Fruit fly (Drosophila melanogaster): ENCODE measurements around the gene CG15468.
A peak's percentile ranks its signal among the peaks of the same experiment; 100 is the strongest.

The CG15468 gene

DNA sequence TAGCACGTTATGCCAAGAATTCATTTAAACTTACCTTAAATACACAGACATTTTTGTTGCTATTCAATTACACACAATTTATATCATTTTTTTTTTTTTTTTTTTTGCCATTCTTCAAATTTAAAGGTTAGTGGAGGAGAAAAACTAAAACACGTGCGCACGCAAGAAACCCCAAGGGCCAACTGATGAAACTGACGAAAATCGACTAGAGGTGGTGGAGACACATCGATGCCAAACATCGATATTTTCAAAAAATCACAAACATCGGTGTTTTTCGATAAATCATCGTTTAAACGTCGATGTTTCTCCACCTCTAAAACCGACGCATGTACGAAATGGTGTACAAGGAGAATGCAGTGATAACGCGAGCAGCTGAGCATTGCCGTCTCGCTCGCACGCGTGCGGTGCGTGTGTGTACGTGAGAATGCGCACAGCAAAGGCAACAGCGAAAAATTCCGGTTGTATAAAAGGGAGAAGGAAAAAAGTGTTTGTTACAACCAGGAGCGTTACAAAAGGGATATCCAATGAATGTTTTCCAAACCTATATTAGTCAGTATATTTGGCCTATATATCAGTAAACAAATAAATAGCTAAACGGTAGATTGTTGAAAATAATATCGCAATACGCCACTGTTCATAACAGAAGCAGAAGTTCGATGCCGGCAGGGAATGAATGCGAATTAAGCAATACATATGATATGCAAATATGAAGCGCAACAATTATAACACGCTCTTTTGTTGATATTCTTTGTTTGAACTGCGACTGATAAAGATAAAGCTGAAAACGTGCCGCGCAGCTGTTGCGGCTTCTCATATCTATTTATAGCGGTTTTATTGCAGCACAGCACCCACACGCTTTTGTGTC is 24.7 kb downstream of the CG15468 start (continued):
- TF ChIP-seq amos (GFP tag; IDR thresholded peaks at IDR 0.05; ENCODE audit: partially characterized antibody) (no peak), Meics (GFP tag; optimal IDR thresholded peaks at IDR 0.05) (no peak), CG6813 (GFP tag; optimal IDR thresholded peaks at IDR 0.05) (peak; percentile 2), CG11398 (GFP tag; optimal IDR thresholded peaks at IDR 0.05) (no peak), CG10431 (GFP tag; optimal IDR thresholded peaks at IDR 0.05) (no peak), Oaz (GFP tag; IDR thresholded peaks at IDR 0.05) (no peak), ara (GFP tag; IDR thresholded peaks at IDR 0.05) (no peak), otp (GFP tag; IDR thresholded peaks at IDR 0.05) (no peak), exex (tag; optimal IDR thresholded peaks at IDR 0.05) (no peak), CG17802 (tag; optimal IDR thresholded peaks at IDR 0.05) (no peak), CG1792 (GFP tag; optimal IDR thresholded peaks at IDR 0.05) (no peak), disco-r (GFP tag; optimal IDR thresholded peaks at IDR 0.05) (no peak), CG18599 (GFP tag; optimal IDR thresholded peaks at IDR 0.05) (no peak), lilli (GFP tag; optimal IDR thresholded peaks at IDR 0.05) (no peak), PHDP (tag; optimal IDR thresholded peaks at IDR 0.05) (no peak), jing (GFP tag; optimal IDR thresholded peaks at IDR 0.05) (no peak), ranshi (GFP tag; IDR thresholded peaks at IDR 0.05) (no peak), CG4730 (GFP tag; IDR thresholded peaks at IDR 0.05) (no peak), chinmo (GFP tag; IDR thresholded peaks at IDR 0.05; ENCODE audit: partially characterized antibody) (no peak), CG5245 (GFP tag; optimal IDR thresholded peaks at IDR 0.05) (no peak), al (GFP tag; IDR thresholded peaks at IDR 0.05) (no peak), kay (GFP tag; optimal IDR thresholded peaks at IDR 0.05) (no peak), CG33213 (GFP tag; optimal IDR thresholded peaks at IDR 0.05) (peak; percentile 93), bbx (GFP tag; IDR thresholded peaks at IDR 0.05; ENCODE audit: partially characterized antibody) (no peak), Antp (GFP tag; optimal IDR thresholded peaks at IDR 0.05) (no peak), ato (GFP tag; IDR thresholded peaks at IDR 0.05; ENCODE audit: partially characterized antibody) (no peak), CG12104 (GFP tag; optimal IDR thresholded peaks at IDR 0.05) (no peak), CG18764 (GFP tag; optimal IDR thresholded peaks at IDR 0.05) (no peak), CG5180 (GFP tag; optimal IDR thresholded peaks at IDR 0.05) (peak; percentile 32), ERR (GFP tag; optimal IDR thresholded peaks at IDR 0.05) (no peak), Tbp (GFP tag; optimal IDR thresholded peaks at IDR 0.05) (no peak), CkIIα-i1 (GFP tag; IDR thresholded peaks at IDR 0.05) (no peak), CG11560 (tag; IDR thresholded peaks at IDR 0.05) (no peak), CG18262 (tag; optimal IDR thresholded peaks at IDR 0.05) (no peak), tll (GFP tag; optimal IDR thresholded peaks at IDR 0.05) (no peak), sqz (GFP tag; optimal IDR thresholded peaks at IDR 0.05) (no peak), chn (GFP tag; optimal IDR thresholded peaks at IDR 0.05) (no peak), wek (GFP tag; optimal IDR thresholded peaks at IDR 0.05) (peak; percentile 21), CG17359 (tag; optimal IDR thresholded peaks at IDR 0.05) (peak; percentile 9), CG17328 (GFP tag; IDR thresholded peaks at IDR 0.05) (no peak), CG15479 (GFP tag; optimal IDR thresholded peaks at IDR 0.05) (no peak), Neu2 (GFP tag; optimal IDR thresholded peaks at IDR 0.05; ENCODE audit: borderline replicate concordance) (no peak), BtbVII (GFP tag; optimal IDR thresholded peaks at IDR 0.05) (peak; percentile 27), CG8388 (GFP tag; optimal IDR thresholded peaks at IDR 0.05) (no peak), so (GFP tag; IDR thresholded peaks at IDR 0.05) (no peak), CG3726 (GFP tag; IDR thresholded peaks at IDR 0.05) (no peak), Lhr (GFP tag; optimal IDR thresholded peaks at IDR 0.05) (peak; percentile 98), Optix (GFP tag; IDR thresholded peaks at IDR 0.05) (no peak), pnt (GFP tag; optimal IDR thresholded peaks at IDR 0.05) (no peak)

All from whole organism, embryonic.